Fruit fly (Drosophila melanogaster) whole organism, embryonic: ENCODE data around the gene CG2267.

Source experiments
- Awh ChIP-seq: fragments of 200-800 bp; sonication (Bioruptor generic); IDR thresholded peaks from 2 replicates; pipeline ENCODE4, ENCODE4 v1.3.6; 2022; ENCODE audit warnings: missing biosample characterization, missing genetic modification characterization
- CG10267 ChIP-seq: fragments of 200-800 bp; sonication (Bioruptor generic); optimal IDR thresholded peaks from 2 replicates; lab custom pipeline; 2018; ENCODE audit warnings: missing biosample characterization, mild to moderate bottlenecking, missing genetic modification characterization, moderate library complexity
- CG11093 ChIP-seq: fragments of 200-800 bp; sonication (Bioruptor generic); IDR thresholded peaks from 3 replicates; pipeline ENCODE4 v1.3.6; 2022; ENCODE audit warnings: missing biosample characterization, missing genetic modification characterization
- CG11560 ChIP-seq: fragments of 200-800 bp; sonication (Bioruptor generic); IDR thresholded peaks from 3 replicates; pipeline ENCODE4 v1.3.6; 2022; ENCODE audit warnings: missing biosample characterization, missing genetic modification characterization
- CG12299 ChIP-seq: fragments of 200-800 bp; sonication (Bioruptor generic); optimal IDR thresholded peaks from 2 replicates; lab custom pipeline; 2018; ENCODE audit warnings: missing biosample characterization, mild to moderate bottlenecking, missing genetic modification characterization
- CG12942 ChIP-seq: fragments of 200-800 bp; sonication (Bioruptor generic); optimal IDR thresholded peaks from 3 replicates; lab custom pipeline; 2016; ENCODE audit warnings: missing biosample characterization, missing genetic modification characterization
- CG13424 ChIP-seq: fragments of 200-800 bp; sonication (Bioruptor generic); optimal IDR thresholded peaks from 2 replicates; lab custom pipeline; 2019; ENCODE audit warnings: missing biosample characterization, mild to moderate bottlenecking, missing genetic modification characterization, moderate library complexity
- CG13775 ChIP-seq: fragments of 200-800 bp; sonication (Bioruptor generic); optimal IDR thresholded peaks from 3 replicates; lab custom pipeline; 2017; ENCODE audit warnings: missing biosample characterization, mild to moderate bottlenecking, missing genetic modification characterization
- CG14667 ChIP-seq: fragments of 200-800 bp; sonication (Bioruptor generic); IDR thresholded peaks from 2 replicates; pipeline ENCODE4 v1.3.6; 2022; ENCODE audit warnings: missing biosample characterization, missing genetic modification characterization
- CG15269 ChIP-seq: fragments of 200-800 bp; sonication (Bioruptor generic); optimal IDR thresholded peaks from 2 replicates; lab custom pipeline; 2018; ENCODE audit warnings: missing biosample characterization, mild to moderate bottlenecking, missing genetic modification characterization, moderate library complexity
- CG1832 ChIP-seq: fragments of 200-800 bp; sonication (Bioruptor generic); optimal IDR thresholded peaks from 2 replicates; lab custom pipeline; 2017; ENCODE audit warnings: missing biosample characterization, mild to moderate bottlenecking, missing genetic modification characterization, inconsistent platforms
- CG2129 ChIP-seq: fragments of 200-800 bp; sonication (Bioruptor generic); IDR thresholded peaks from 2 replicates; pipeline ENCODE4 v1.3.6; 2022; ENCODE audit warnings: missing biosample characterization, missing genetic modification characterization; ENCODE audit not compliant: partially characterized antibody
- CG32532 ChIP-seq: fragments of 200-800 bp; sonication (Bioruptor generic); IDR thresholded peaks from 2 replicates; pipeline ENCODE4 v1.3.6; 2022; ENCODE audit warnings: missing biosample characterization, missing genetic modification characterization
- CG32767 ChIP-seq: fragments of 200-800 bp; sonication (Bioruptor generic); IDR thresholded peaks from 2 replicates; pipeline ENCODE4 v1.3.6; 2022; ENCODE audit warnings: missing biosample characterization, missing genetic modification characterization
- CG33557 ChIP-seq: fragments of 200-800 bp; sonication (Bioruptor generic); optimal IDR thresholded peaks from 2 replicates; lab custom pipeline; 2019; ENCODE audit warnings: missing biosample characterization, mild to moderate bottlenecking, missing genetic modification characterization, moderate library complexity
- CG6175 ChIP-seq: fragments of 200-800 bp; sonication (Bioruptor generic); IDR thresholded peaks from 3 replicates; pipeline ENCODE4 v1.3.6; 2022; ENCODE audit warnings: missing biosample characterization, missing genetic modification characterization
- CG8944 ChIP-seq: fragments of 200-800 bp; sonication (Bioruptor generic); optimal IDR thresholded peaks from 3 replicates; lab custom pipeline; 2016; ENCODE audit warnings: missing biosample characterization, missing genetic modification characterization
- CHES-1-like ChIP-seq: fragments of 200-800 bp; sonication (Bioruptor generic); optimal IDR thresholded peaks from 2 replicates; lab custom pipeline; 2016; ENCODE audit warnings: missing biosample characterization, missing genetic modification characterization
- CTCF ChIP-seq: fragments of 200-800 bp; sonication (Bioruptor generic); optimal IDR thresholded peaks from 2 replicates; lab custom pipeline; 2017; ENCODE audit warnings: missing biosample characterization, mild to moderate bottlenecking, missing genetic modification characterization, moderate library complexity
- Dip2 ChIP-seq: fragments of 200-800 bp; sonication (Bioruptor generic); IDR thresholded peaks from 2 replicates; pipeline ENCODE4 v1.3.6; 2022; ENCODE audit warnings: missing biosample characterization, missing genetic modification characterization
- Doc3 ChIP-seq: fragments of 200-800 bp; sonication (Bioruptor generic); IDR thresholded peaks from 3 replicates; pipeline ENCODE4 v1.3.6; 2022; ENCODE audit warnings: missing biosample characterization, missing genetic modification characterization; ENCODE audit not compliant: partially characterized antibody
- Drgx ChIP-seq: fragments of 200-800 bp; sonication (Bioruptor generic); IDR thresholded peaks from 2 replicates; pipeline ENCODE4 v1.3.6; 2022; ENCODE audit warnings: missing biosample characterization, missing genetic modification characterization
- MTF-1 ChIP-seq: fragments of 200-800 bp; sonication (Bioruptor generic); optimal IDR thresholded peaks from 2 replicates; lab custom pipeline; 2018; ENCODE audit warnings: missing biosample characterization, mild to moderate bottlenecking, missing genetic modification characterization, borderline replicate concordance
- Ravus ChIP-seq: fragments of 200-800 bp; sonication (Bioruptor generic); IDR thresholded peaks from 2 replicates; pipeline ENCODE4 v1.3.6; 2022; ENCODE audit warnings: missing biosample characterization, missing genetic modification characterization
- Sox100B ChIP-seq: fragments of 200-800 bp; sonication (Bioruptor generic); optimal IDR thresholded peaks from 3 replicates; lab custom pipeline; 2018; ENCODE audit warnings: missing biosample characterization, mild to moderate bottlenecking, missing genetic modification characterization
- ac ChIP-seq: fragments of 200-800 bp; sonication (Bioruptor generic); optimal IDR thresholded peaks from 3 replicates; lab custom pipeline; 2017; ENCODE audit warnings: missing biosample characterization, mild to moderate bottlenecking, missing genetic modification characterization
- caup ChIP-seq: fragments of 200-800 bp; sonication (Bioruptor generic); optimal IDR thresholded peaks from 3 replicates; lab custom pipeline; 2017; ENCODE audit warnings: missing biosample characterization, mild to moderate bottlenecking, missing genetic modification characterization, moderate library complexity; ENCODE audit not compliant: severe bottlenecking
- dan ChIP-seq: fragments of 200-800 bp; sonication (Bioruptor generic); IDR thresholded peaks from 2 replicates; pipeline ENCODE4 v1.3.6; 2022; ENCODE audit warnings: missing biosample characterization, missing genetic modification characterization
- dati ChIP-seq: fragments of 200-800 bp; sonication (Bioruptor generic); IDR thresholded peaks from 2 replicates; pipeline ENCODE4 v1.3.6; 2022; ENCODE audit warnings: missing biosample characterization, missing genetic modification characterization
- esg ChIP-seq: fragments of 200-800 bp; sonication (Bioruptor generic); conservative IDR thresholded peaks from 2 replicates; pipeline ENCODE4 v1.3.6; 2022; ENCODE audit warnings: missing biosample characterization, missing genetic modification characterization
- ewg ChIP-seq: fragments of 200-800 bp; sonication (Bioruptor generic); optimal IDR thresholded peaks from 3 replicates; lab custom pipeline; 2017; ENCODE audit warnings: mild to moderate bottlenecking, missing biosample characterization, missing genetic modification reagents, missing genetic modification characterization
- fu2 ChIP-seq: fragments of 200-800 bp; sonication (Bioruptor generic); optimal IDR thresholded peaks from 2 replicates; lab custom pipeline; 2016; ENCODE audit warnings: missing biosample characterization, missing genetic modification characterization
- gsb ChIP-seq: fragments of 200-800 bp; sonication (Bioruptor generic); IDR thresholded peaks from 2 replicates; pipeline ENCODE4 v1.3.6; 2022; ENCODE audit warnings: missing biosample characterization, missing genetic modification characterization
- gsb-n ChIP-seq: fragments of 200-800 bp; sonication (Bioruptor generic); optimal IDR thresholded peaks from 3 replicates; lab custom pipeline; 2018; ENCODE audit warnings: missing biosample characterization, mild to moderate bottlenecking, missing genetic modification characterization
- ken ChIP-seq: fragments of 200-800 bp; sonication (Bioruptor generic); IDR thresholded peaks from 3 replicates; pipeline ENCODE4 v1.3.6; 2022; ENCODE audit warnings: missing biosample characterization, missing genetic modification characterization
- kni ChIP-seq: fragments of 200-800 bp; sonication (Bioruptor generic); optimal IDR thresholded peaks from 3 replicates; lab custom pipeline; 2017; ENCODE audit warnings: mild to moderate bottlenecking, missing biosample characterization, missing genetic modification reagents, missing genetic modification characterization
- mam ChIP-seq: fragments of 200-800 bp; sonication (Bioruptor generic); optimal IDR thresholded peaks from 3 replicates; lab custom pipeline; 2016; ENCODE audit warnings: missing biosample characterization, missing genetic modification characterization
- pb ChIP-seq: fragments of 200-800 bp; sonication (Bioruptor generic); optimal IDR thresholded peaks from 3 replicates; lab custom pipeline; 2016; ENCODE audit warnings: missing biosample characterization, missing genetic modification characterization
- ro ChIP-seq: fragments of 200-800 bp; sonication (Bioruptor generic); IDR thresholded peaks from 2 replicates; pipeline ENCODE4 v1.3.6; 2022; ENCODE audit warnings: missing biosample characterization, missing genetic modification characterization
- row ChIP-seq: fragments of 200-800 bp; sonication (Bioruptor generic); IDR thresholded peaks from 3 replicates; pipeline ENCODE4 v1.3.6; 2022; ENCODE audit warnings: missing biosample characterization, missing genetic modification characterization
- salm ChIP-seq: fragments of 200-800 bp; sonication (Bioruptor generic); optimal IDR thresholded peaks from 2 replicates; lab custom pipeline; 2018; ENCODE audit warnings: missing biosample characterization, mild to moderate bottlenecking, missing genetic modification characterization
- schlank ChIP-seq: fragments of 200-800 bp; sonication (Bioruptor generic); optimal IDR thresholded peaks from 2 replicates; lab custom pipeline; 2018; ENCODE audit warnings: missing biosample characterization, mild to moderate bottlenecking, missing genetic modification characterization
- scrt ChIP-seq: fragments of 200-800 bp; sonication (Bioruptor generic); optimal IDR thresholded peaks from 2 replicates; lab custom pipeline; 2018; ENCODE audit warnings: missing biosample characterization, mild to moderate bottlenecking, missing genetic modification characterization, moderate library complexity
- sd ChIP-seq: fragments of 200-800 bp; sonication (Bioruptor generic); optimal IDR thresholded peaks from 3 replicates; lab custom pipeline; 2018; ENCODE audit warnings: missing biosample characterization, mild to moderate bottlenecking, missing genetic modification characterization, moderate library complexity
- slp2 ChIP-seq: fragments of 200-800 bp; sonication (Bioruptor generic); optimal IDR thresholded peaks from 2 replicates; lab custom pipeline; 2016; ENCODE audit warnings: missing biosample characterization, missing genetic modification characterization
- tio ChIP-seq: fragments of 200-800 bp; sonication (Bioruptor generic); optimal IDR thresholded peaks from 2 replicates; lab custom pipeline; 2017; ENCODE audit warnings: missing biosample characterization, missing genetic modification characterization, inconsistent platforms
- trh ChIP-seq: fragments of 200-800 bp; sonication (Bioruptor generic); optimal IDR thresholded peaks from 2 replicates; lab custom pipeline; 2016; ENCODE audit warnings: missing biosample characterization, missing genetic modification characterization
- tup ChIP-seq: fragments of 200-800 bp; sonication (Bioruptor generic); optimal IDR thresholded peaks from 2 replicates; lab custom pipeline; 2016; ENCODE audit warnings: missing biosample characterization, mild to moderate bottlenecking, missing genetic modification characterization, moderate library complexity
- wor ChIP-seq: fragments of 200-800 bp; sonication (Bioruptor generic); IDR thresholded peaks from 2 replicates; pipeline ENCODE4 v1.3.6; 2022; ENCODE audit warnings: missing biosample characterization, missing genetic modification characterization
- zfh2 ChIP-seq: fragments of 200-800 bp; sonication (Bioruptor generic); optimal IDR thresholded peaks from 2 replicates; lab custom pipeline; 2016; ENCODE audit warnings: missing biosample characterization, missing genetic modification characterization

The CG2267 gene

DNA sequence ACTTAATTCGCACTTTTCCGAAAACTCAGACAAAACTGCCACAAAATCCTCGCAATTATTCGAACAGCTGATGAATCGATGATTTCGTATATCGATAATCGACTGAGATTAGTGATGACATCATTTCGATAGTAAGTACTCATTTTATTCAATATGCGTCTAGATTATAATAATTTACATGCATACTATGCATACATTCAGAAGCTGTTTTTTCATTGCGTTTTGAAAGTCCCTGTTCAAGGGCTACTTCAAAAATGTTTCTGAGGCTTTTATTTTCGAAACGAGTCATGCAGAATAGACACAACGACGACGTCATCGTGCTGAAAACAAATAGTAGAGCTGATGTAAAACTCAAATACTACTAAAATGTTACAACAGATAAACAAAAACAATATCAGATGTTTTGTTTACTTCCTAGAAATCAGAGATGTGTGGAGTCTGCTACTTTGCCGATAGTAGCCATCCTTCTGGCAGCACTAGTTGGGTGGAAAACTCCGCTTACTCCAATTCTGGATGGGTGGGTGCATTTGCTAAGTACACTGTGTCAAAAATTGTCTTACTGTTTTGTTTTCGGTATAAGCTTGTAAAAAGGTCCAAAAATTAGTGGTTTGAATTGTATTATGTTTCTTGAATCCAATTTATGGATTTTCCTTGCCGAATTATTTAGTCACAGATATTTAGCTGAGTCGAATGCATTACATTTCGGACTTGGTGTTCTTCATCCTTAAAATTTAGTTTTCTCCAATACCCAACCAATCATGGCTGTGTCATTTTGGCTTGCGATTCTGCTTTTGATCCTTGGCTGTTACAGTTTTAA is 27.2 kb downstream of the CG2267 start, which contains the start of the genes CG2246 and CG31021:
Gene CG2246, minus strand, starts transcription at position 50 of the 817 bp plus-strand sequence.
Gene CG31021, plus strand, starts transcription at position 767 of the 817 bp plus-strand sequence.
- TF ChIP-seq CG32767 (GFP tag; lab: Robert Waterston, UW) = no peak
- TF ChIP-seq pb (GFP tag; lab: Kevin White, UChicago) = peak; percentile 21
- TF ChIP-seq CG13775 = peak; percentile 53
- peak; percentile 32 for TF ChIP-seq Sox100B
- peak; percentile 53 for TF ChIP-seq CG10267 (tag; lab: Kevin White, UChicago)
- TF ChIP-seq CG12299 (tag; lab: Kevin White, UChicago) = peak; percentile 15
- peak; percentile 69 for TF ChIP-seq Doc3
- TF ChIP-seq Ravus (GFP tag; lab: Robert Waterston, UW) = no peak
- TF ChIP-seq schlank = no peak
- TF ChIP-seq scrt (GFP tag; lab: Kevin White, UChicago) = no peak
- no peak for TF ChIP-seq gsb
- no peak for TF ChIP-seq dati (GFP tag; lab: Robert Waterston, UW)
- peak; percentile 11 for TF ChIP-seq tio
- peak; percentile 23 for TF ChIP-seq CG12942 (GFP tag; lab: Kevin White, UChicago)
- no peak for TF ChIP-seq salm (tag; lab: Kevin White, UChicago)
- TF ChIP-seq tup (GFP tag; lab: Kevin White, UChicago) = no peak
- TF ChIP-seq CG11560 (tag; lab: Robert Waterston, UW) = peak; percentile 80; the same call in 1 of the 3 replicates
- TF ChIP-seq slp2 (GFP tag; lab: Kevin White, UChicago) = peak; percentile 53
- no peak for TF ChIP-seq MTF-1 (GFP tag; lab: Kevin White, UChicago)
- TF ChIP-seq CTCF = peak; percentile 36
- TF ChIP-seq CG14667 (GFP tag; lab: Robert Waterston, UW) = no peak
- TF ChIP-seq CG15269 (tag; lab: Kevin White, UChicago) = peak; percentile 28
- peak; percentile 5 for TF ChIP-seq ewg (GFP tag; lab: Kevin White, UChicago)
- no peak for TF ChIP-seq Dip2
- TF ChIP-seq Drgx (GFP tag; lab: Robert Waterston, UW) = peak; percentile 32
- TF ChIP-seq row = peak; percentile 90
- 0 out of 3 replicates have a peak, but pooled peaks have one; percentile 33 for TF ChIP-seq CG6175 (GFP tag; lab: Robert Waterston, UW)
- no peak for TF ChIP-seq CG1832
- TF ChIP-seq mam (GFP tag; lab: Kevin White, UChicago) = peak; percentile 78
- TF ChIP-seq fu2 (GFP tag; lab: Kevin White, UChicago) = peak; percentile 62
- TF ChIP-seq CG8944 = peak; percentile 66
- TF ChIP-seq trh (GFP tag; lab: Kevin White, UChicago) = peak; percentile 45
- no peak for TF ChIP-seq ac (GFP tag; lab: Kevin White, UChicago)
- peak; percentile 57; the same call in 1 of the 3 replicates for TF ChIP-seq ken
- TF ChIP-seq zfh2 (GFP tag; lab: Kevin White, UChicago) = peak; percentile 78
- TF ChIP-seq ro (GFP tag; lab: Robert Waterston, UW) = no peak
- no peak for TF ChIP-seq sd (tag; lab: Kevin White, UChicago)
- TF ChIP-seq gsb-n = peak; percentile 9
- TF ChIP-seq dan (GFP tag; lab: Robert Waterston, UW) = no peak
- peak; percentile 51 for TF ChIP-seq CG2129 (GFP tag; lab: Robert Waterston, UW)
- peak; percentile 64 for TF ChIP-seq kni (GFP tag; lab: Kevin White, UChicago)
- TF ChIP-seq CHES-1-like (GFP tag; lab: Kevin White, UChicago) = peak; percentile 64
- peak; percentile 72 for TF ChIP-seq CG32532
- TF ChIP-seq CG11093 (GFP tag; lab: Robert Waterston, UW) = 0 out of 3 replicates have a peak, but pooled peaks have one; percentile 24
- TF ChIP-seq caup = peak; percentile 9
- TF ChIP-seq CG33557 (GFP tag; lab: Kevin White, UChicago) = no peak
- peak; percentile 25; the same call in 1 of the 2 replicates for TF ChIP-seq wor
- TF ChIP-seq esg (GFP tag; lab: Robert Waterston, UW) = no peak
- TF ChIP-seq CG13424 (tag; lab: Kevin White, UChicago) = peak; percentile 59
- TF ChIP-seq Awh (GFP tag; lab: Robert Waterston, UW) = 0 out of 2 replicates have a peak, but pooled peaks have one; percentile 28
